Fruit fly (Drosophila melanogaster): ENCODE measurements around the gene CG3386.
A peak's percentile ranks its signal among the peaks of the same experiment; 100 is the strongest.

DNA sequence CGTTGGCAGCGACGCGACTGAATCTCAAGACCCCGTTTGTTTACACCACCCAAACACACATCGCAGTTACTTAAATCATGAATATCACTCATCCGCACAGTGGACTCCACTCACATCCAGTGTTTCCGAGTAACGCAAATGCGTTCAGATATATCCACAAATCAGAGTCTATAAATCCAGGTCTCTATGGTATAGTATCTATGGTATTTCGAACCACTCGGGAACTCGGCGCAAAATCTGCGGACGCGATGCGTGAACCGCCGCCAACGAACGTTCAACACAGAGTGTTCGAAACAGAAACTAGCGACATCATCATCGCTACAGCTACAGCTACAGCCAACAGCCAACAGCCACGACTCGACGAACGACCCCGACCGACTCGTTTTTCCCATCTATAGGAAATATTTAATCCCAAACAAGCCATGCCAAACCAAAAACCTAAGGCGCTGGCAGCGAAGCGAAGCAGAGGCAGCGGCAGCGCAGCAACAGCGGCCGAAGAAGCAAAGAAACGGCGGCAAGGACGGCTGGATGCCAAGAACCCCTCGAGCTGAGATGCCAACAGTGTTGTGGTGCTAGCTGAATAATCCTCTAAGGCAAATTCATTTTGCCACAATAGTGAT lies 16.6 kb upstream of the CG3386 start, which contains the start of gene CG13894:
- TF ChIP-seq CG14667 (GFP tag; IDR thresholded peaks at IDR 0.05) (no peak), pfk (GFP tag; optimal IDR thresholded peaks at IDR 0.05) (no peak), CG13624 (GFP tag; optimal IDR thresholded peaks at IDR 0.05) (peak; percentile 47), CG17912 (GFP tag; optimal IDR thresholded peaks at IDR 0.05) (no peak), CG15479 (GFP tag; optimal IDR thresholded peaks at IDR 0.05) (no peak), Ssrp (tag; optimal IDR thresholded peaks at IDR 0.05) (no peak)
